Worm (Caenorhabditis elegans) whole organism, young adult: ENCODE results near the gene nsph-3.1.

Source experiments
- B0336.3 ChIP-seq: fragments of 200-800 bp; sonication (Bioruptor generic); IDR thresholded peaks from 2 replicates; pipeline ENCODE4 v1.3.6; 2022; ENCODE audit warnings: missing genetic modification characterization, missing compliant biosample characterization
- C17E4.6 ChIP-seq: fragments of 200-800 bp; sonication (Bioruptor generic); IDR thresholded peaks from 2 replicates; pipeline ENCODE4 v1.3.6; 2022; ENCODE audit warnings: missing genetic modification reagents, missing genetic modification characterization, missing compliant biosample characterization
- F33H1.4 ChIP-seq: fragments of 200-800 bp; sonication (Bioruptor generic); IDR thresholded peaks from 2 replicates; pipeline ENCODE4 v1.3.6; 2022; ENCODE audit warnings: missing genetic modification reagents, missing genetic modification characterization, missing compliant biosample characterization
- F39B2.1 ChIP-seq: fragments of 200-800 bp; sonication (Bioruptor generic); IDR thresholded peaks from 2 replicates; pipeline ENCODE4 v1.3.6; 2022; ENCODE audit warnings: missing genetic modification reagents, missing genetic modification characterization, missing compliant biosample characterization
- F49E8.2 ChIP-seq: sonication (generic microtip); optimal IDR thresholded peaks from 3 replicates; lab custom pipeline; 2017; ENCODE audit warnings: missing genetic modification characterization, mild to moderate bottlenecking, missing compliant biosample characterization, antibody characterized with exemption, moderate library complexity; ENCODE audit not compliant: insufficient read depth
- F52B5.7 ChIP-seq: sonication (generic microtip); optimal IDR thresholded peaks from 2 replicates; lab custom pipeline; 2016; ENCODE audit warnings: mild to moderate bottlenecking, missing genetic modification characterization, missing compliant biosample characterization
- F57C9.4 ChIP-seq: sonication (generic microtip); optimal IDR thresholded peaks from 2 replicates; lab custom pipeline; 2017; ENCODE audit warnings: mild to moderate bottlenecking, missing genetic modification characterization, missing compliant biosample characterization
- Y79H2A.3 ChIP-seq: fragments of 200-800 bp; sonication (Bioruptor generic); conservative IDR thresholded peaks from 2 replicates; pipeline ENCODE4 v1.3.6; 2022; ENCODE audit warnings: missing genetic modification reagents, missing genetic modification characterization, missing compliant biosample characterization
- Y95B8A.8 ChIP-seq: fragments of 200-800 bp; sonication (Bioruptor generic); IDR thresholded peaks from 2 replicates; pipeline ENCODE4 v1.3.6; 2022; ENCODE audit warnings: missing genetic modification reagents, missing genetic modification characterization, missing compliant biosample characterization
- ama-1 ChIP-seq, 3 experiments: fragments of 150-350 bp in 1 of 3; sonication (generic microtip) in 2 of 3; optimal IDR thresholded peaks; 2 replicates each; lab custom pipeline; 2014 to 2018; ENCODE audit warnings: missing biosample characterization in 2 of 3, missing genetic modification characterization in 2 of 3, missing genetic modification reagents in 2 of 3
- aptf-2 ChIP-seq: fragments of 200-800 bp; sonication (Bioruptor generic); conservative IDR thresholded peaks from 2 replicates; pipeline ENCODE4 v1.3.6; 2022; ENCODE audit warnings: missing genetic modification reagents, missing genetic modification characterization, missing compliant biosample characterization
- athp-1 ChIP-seq: sonication (generic microtip); optimal IDR thresholded peaks from 2 replicates; lab custom pipeline; 2017; ENCODE audit warnings: mild to moderate bottlenecking, missing genetic modification characterization, missing compliant biosample characterization
- cebp-1 ChIP-seq, 2 experiments: fragments of 200-800 bp in 1 of 2; sonication (Bioruptor generic) in 1 of 2; sonication (generic microtip) in 1 of 2; IDR thresholded peaks in 1 of 2; optimal IDR thresholded peaks in 1 of 2; 2 replicates each; pipeline versions ENCODE4 v1.3.6 to Lab custom; 2017 to 2022; ENCODE audit warnings: missing compliant biosample characterization in 2 of 2, missing genetic modification characterization in 2 of 2, mild to moderate bottlenecking in 1 of 2, missing genetic modification reagents in 1 of 2, moderate library complexity in 1 of 2
- cebp-2 ChIP-seq: fragments of 200-800 bp; sonication (Bioruptor generic); IDR thresholded peaks from 2 replicates; pipeline ENCODE4 v1.3.6; 2022; ENCODE audit warnings: missing genetic modification characterization, missing compliant biosample characterization
- ceh-40 ChIP-seq: fragments of 200-800 bp; sonication (Bioruptor generic); IDR thresholded peaks from 2 replicates; pipeline ENCODE4 v1.3.6; 2022; ENCODE audit warnings: missing genetic modification characterization, missing compliant biosample characterization
- die-1 ChIP-seq: sonication (generic microtip); optimal IDR thresholded peaks from 2 replicates; lab custom pipeline; 2016; ENCODE audit warnings: missing genotype, mild to moderate bottlenecking, missing genetic modification characterization, missing compliant biosample characterization
- egrh-3 ChIP-seq: fragments of 200-800 bp; sonication (Bioruptor generic); IDR thresholded peaks from 2 replicates; pipeline ENCODE4 v1.3.6; 2022; ENCODE audit warnings: missing genetic modification reagents, missing genetic modification characterization, missing compliant biosample characterization
- ekl-4 ChIP-seq: fragments of 200-800 bp; sonication (Bioruptor generic); IDR thresholded peaks from 2 replicates; pipeline ENCODE4 v1.3.6; 2022; ENCODE audit warnings: missing genetic modification reagents, missing genetic modification characterization, missing compliant biosample characterization
- ets-4 ChIP-seq: fragments of 200-800 bp; sonication (Bioruptor generic); optimal IDR thresholded peaks from 2 replicates; lab custom pipeline; 2018; ENCODE audit warnings: mild to moderate bottlenecking, missing genetic modification characterization, missing compliant biosample characterization
- lag-1 ChIP-seq: fragments of 200-800 bp; sonication (Bioruptor generic); IDR thresholded peaks from 2 replicates; pipeline ENCODE4 v1.3.6; 2022; ENCODE audit warnings: missing genetic modification reagents, missing genetic modification characterization, missing compliant biosample characterization
- let-526 ChIP-seq: fragments of 200-800 bp; sonication (Bioruptor generic); IDR thresholded peaks from 2 replicates; pipeline ENCODE4 v1.3.6; 2022; ENCODE audit warnings: missing genetic modification reagents, missing genetic modification characterization, missing compliant biosample characterization
- let-607 ChIP-seq, 2 experiments: fragments of 200-800 bp in 1 of 2; sonication (Bioruptor generic) in 1 of 2; sonication (generic microtip) in 1 of 2; optimal IDR thresholded peaks; 2 replicates each; lab custom pipeline; 2016 to 2018; ENCODE audit warnings: mild to moderate bottlenecking in 2 of 2, missing compliant biosample characterization in 2 of 2, missing genetic modification characterization in 2 of 2, moderate library complexity in 2 of 2, missing genotype in 1 of 2
- lin-35 ChIP-seq, 3 experiments: fragments of 150-350 bp in 2 of 3; sonication (generic microtip) in 1 of 3; optimal IDR thresholded peaks; 2 replicates each; lab custom pipeline; 2014 to 2018; ENCODE audit warnings: missing biosample characterization in 3 of 3, missing genetic modification characterization in 3 of 3, missing genetic modification reagents in 3 of 3
- lir-1 ChIP-seq: fragments of 200-800 bp; sonication (Bioruptor generic); conservative IDR thresholded peaks from 2 replicates; pipeline ENCODE4 v1.3.6; 2022; ENCODE audit warnings: missing genetic modification reagents, missing genetic modification characterization, missing compliant biosample characterization
- madf-10 ChIP-seq: sonication (generic microtip); optimal IDR thresholded peaks from 2 replicates; lab custom pipeline; 2016; ENCODE audit warnings: mild to moderate bottlenecking, missing genetic modification characterization, missing compliant biosample characterization
- madf-3 ChIP-seq: fragments of 200-800 bp; sonication (Bioruptor generic); IDR thresholded peaks from 2 replicates; pipeline ENCODE4 v1.3.6; 2022; ENCODE audit warnings: missing genetic modification reagents, missing genetic modification characterization, missing compliant biosample characterization
- madf-6 ChIP-seq: fragments of 200-800 bp; sonication (Bioruptor generic); IDR thresholded peaks from 2 replicates; pipeline ENCODE4 v1.3.6; 2022; ENCODE audit warnings: missing genetic modification reagents, missing genetic modification characterization, missing compliant biosample characterization
- madf-8 ChIP-seq: fragments of 200-800 bp; sonication (Bioruptor generic); conservative IDR thresholded peaks from 2 replicates; pipeline ENCODE4 v1.3.6; 2022; ENCODE audit warnings: missing genetic modification reagents, missing genetic modification characterization, missing compliant biosample characterization
- mel-28 ChIP-seq: sonication (generic microtip); optimal IDR thresholded peaks from 2 replicates; lab custom pipeline; 2016; ENCODE audit warnings: borderline replicate concordance, mild to moderate bottlenecking, missing genetic modification characterization, missing compliant biosample characterization
- mes-4 ChIP-seq: sonication (generic microtip); optimal IDR thresholded peaks from 2 replicates; lab custom pipeline; 2016; ENCODE audit warnings: missing genotype, missing genetic modification characterization, missing compliant biosample characterization
- nfya-1 ChIP-seq: sonication (generic microtip); optimal IDR thresholded peaks from 2 replicates; lab custom pipeline; 2017; ENCODE audit warnings: antibody characterized with exemption, missing compliant biosample characterization, missing genetic modification characterization, borderline replicate concordance; ENCODE audit not compliant: insufficient read depth
- nhr-27 ChIP-seq: fragments of 200-800 bp; sonication (Bioruptor generic); optimal IDR thresholded peaks from 2 replicates; lab custom pipeline; 2018; ENCODE audit warnings: mild to moderate bottlenecking, missing genetic modification characterization, moderate library complexity, missing compliant biosample characterization
- pbrm-1 ChIP-seq: fragments of 200-800 bp; sonication (Bioruptor generic); IDR thresholded peaks from 2 replicates; pipeline ENCODE4 v1.3.6; 2022; ENCODE audit warnings: missing genetic modification reagents, missing genetic modification characterization, missing compliant biosample characterization
- pha-4 ChIP-seq: fragments of 150-350 bp; sonication (generic microtip); optimal IDR thresholded peaks from 2 replicates; lab custom pipeline; 2014; ENCODE audit warnings: missing biosample characterization, missing genetic modification reagents, missing genetic modification characterization
- sdz-38 ChIP-seq: sonication (generic microtip); optimal IDR thresholded peaks from 2 replicates; lab custom pipeline; 2016; ENCODE audit warnings: missing genotype, missing genetic modification characterization, missing compliant biosample characterization
- snpc-1.3 ChIP-seq: sonication (generic microtip); optimal IDR thresholded peaks from 2 replicates; lab custom pipeline; 2017; ENCODE audit warnings: missing genetic modification characterization, mild to moderate bottlenecking, missing compliant biosample characterization, antibody characterized with exemption, moderate library complexity, missing genotype, missing genetic modification reagents; ENCODE audit not compliant: insufficient read depth
- unc-62 ChIP-seq: fragments of 150-350 bp; optimal IDR thresholded peaks from 2 replicates; lab custom pipeline; 2014; ENCODE audit warnings: missing biosample characterization, missing genetic modification reagents, missing genetic modification characterization
- ztf-22 ChIP-seq: fragments of 200-800 bp; sonication (Bioruptor generic); optimal IDR thresholded peaks from 2 replicates; lab custom pipeline; 2018; ENCODE audit warnings: mild to moderate bottlenecking, missing genetic modification characterization, moderate library complexity, missing compliant biosample characterization
- ztf-25 ChIP-seq: fragments of 200-800 bp; sonication (Bioruptor generic); IDR thresholded peaks from 2 replicates; pipeline ENCODE4 v1.3.6; 2022; ENCODE audit warnings: missing genetic modification reagents, missing genetic modification characterization, missing compliant biosample characterization
- ztf-26 ChIP-seq: sonication (generic microtip); optimal IDR thresholded peaks from 2 replicates; lab custom pipeline; 2017; ENCODE audit warnings: missing genetic modification characterization, missing compliant biosample characterization

Gene nsph-3.1

ce11 chrIV:10933777-10934546, 15.6 kb upstream of the nsph-3.1 start (continued):
- peak; percentile 6 for TF ChIP-seq madf-10 (tag; lab: Kevin White, UChicago)
- TF ChIP-seq ztf-26, result no peak
- TF ChIP-seq mel-28 (tag; lab: Kevin White, UChicago), result peak; percentile 16
- TF ChIP-seq athp-1 (tag; lab: Kevin White, UChicago), result peak; percentile 90
- TF ChIP-seq lin-35 (GFP tag; optimal IDR thresholded peaks at IDR 0.05; lab: Kevin White, UChicago), result peak in 1 of 3 experiments; percentile 39
- peak in 1 of 2 experiments; percentile 56 for TF ChIP-seq let-607 (tag; optimal IDR thresholded peaks at IDR 0.05; lab: Kevin White, UChicago)

- TF ChIP-seq unc-62 (GFP tag; lab: Kevin White, UChicago) (no peak), cebp-1 (GFP tag; IDR thresholded peaks at IDR 0.05; lab: Robert Waterston, UW) (no peak), cebp-1 (tag; optimal IDR thresholded peaks at IDR 0.05; lab: Kevin White, UChicago) (no peak), aptf-2 (GFP tag; lab: Robert Waterston, UW) (no peak), F49E8.2 (tag; lab: Kevin White, UChicago) (no peak), ama-1 (optimal IDR thresholded peaks at IDR 0.05; lab: Kevin White, UChicago) (peak; percentile 56), ama-1 (GFP tag; optimal IDR thresholded peaks at IDR 0.05; lab: Kevin White, UChicago) (no peak), C17E4.6 (GFP tag; lab: Robert Waterston, UW) (0 out of 2 replicates have a peak, but pooled peaks have one; percentile 7), cebp-2 (no peak), pbrm-1 (GFP tag; lab: Robert Waterston, UW) (0 out of 2 replicates have a peak, but pooled peaks have one; percentile 5), ekl-4 (GFP tag; lab: Robert Waterston, UW) (no peak; the same call in 1 of the 2 replicates), Y95B8A.8 (GFP tag; lab: Robert Waterston, UW) (0 out of 2 replicates have a peak, but pooled peaks have one; percentile 9), nfya-1 (tag; lab: Kevin White, UChicago) (no peak)
Observed at ce11 chrIV:10934786-10935185, 14.8 kb upstream of the nsph-3.1 start.

- no peak for TF ChIP-seq pha-4 (tag; lab: Kevin White, UChicago)
- no peak for TF ChIP-seq F57C9.4 (tag; lab: Kevin White, UChicago)
- TF ChIP-seq snpc-1.3 (tag; lab: Kevin White, UChicago), result no peak
- no peak for TF ChIP-seq nfya-1 (tag; lab: Kevin White, UChicago)
- TF ChIP-seq madf-8 (GFP tag; lab: Robert Waterston, UW), result no peak
- no peak for TF ChIP-seq nhr-27 (tag; lab: Kevin White, UChicago)
- TF ChIP-seq madf-6, result no peak; the same call in 1 of the 2 replicates
- 0 out of 2 replicates have a peak, but pooled peaks have one; percentile 27 for TF ChIP-seq ceh-40
- no peak for TF ChIP-seq Y79H2A.3 (GFP tag; lab: Robert Waterston, UW)
- peak; percentile 93 for TF ChIP-seq ama-1 (optimal IDR thresholded peaks at IDR 0.05; lab: Kevin White, UChicago)
- TF ChIP-seq ama-1 (GFP tag; optimal IDR thresholded peaks at IDR 0.05; lab: Kevin White, UChicago), result no peak
- no peak for TF ChIP-seq sdz-38
- peak; percentile 46 for TF ChIP-seq die-1
- peak; percentile 17; the same call in 1 of the 2 replicates for TF ChIP-seq B0336.3
- TF ChIP-seq ztf-25 (GFP tag; lab: Robert Waterston, UW), result no peak
- TF ChIP-seq F39B2.1 (GFP tag; lab: Robert Waterston, UW), result no peak
- TF ChIP-seq F52B5.7 (tag; lab: Kevin White, UChicago), result peak; percentile 73
- TF ChIP-seq mes-4, result no peak
- peak; percentile 85 for TF ChIP-seq ekl-4 (GFP tag; lab: Robert Waterston, UW)
- peak; percentile 80; the same call in 1 of the 2 replicates for TF ChIP-seq madf-3 (GFP tag; lab: Robert Waterston, UW)
- no peak for TF ChIP-seq F33H1.4 (GFP tag; lab: Robert Waterston, UW)
- peak; percentile 75 for TF ChIP-seq ztf-22 (GFP tag; lab: Kevin White, UChicago)
- peak; percentile 59 for TF ChIP-seq madf-10 (tag; lab: Kevin White, UChicago)
- TF ChIP-seq pbrm-1 (GFP tag; lab: Robert Waterston, UW), result peak; percentile 74
- no peak for TF ChIP-seq ets-4 (GFP tag; lab: Kevin White, UChicago)
- peak; percentile 89 for TF ChIP-seq let-526
- TF ChIP-seq cebp-2, result no peak
- no peak for TF ChIP-seq lag-1 (GFP tag; lab: Robert Waterston, UW)
- peak; percentile 55 for TF ChIP-seq lir-1 (GFP tag; lab: Robert Waterston, UW)
- peak; percentile 29; the same call in 1 of the 2 replicates for TF ChIP-seq egrh-3
Observed at ce11 chrIV:10935336-10935735, 14.3 kb upstream of the nsph-3.1 start.
